Worm (Caenorhabditis elegans) whole organism, L4/young adult: ENCODE data around the gene C34E7.3.

Experiments
- dao-5 ChIP-seq: sonication (generic microtip); optimal IDR thresholded peaks from 2 replicates; lab custom pipeline; 2016; ENCODE audit warnings: missing genotype, missing genetic modification characterization, moderate library complexity, missing compliant biosample characterization
- him-1 ChIP-seq: sonication (generic microtip); optimal IDR thresholded peaks from 2 replicates; lab custom pipeline; 2016; ENCODE audit warnings: missing genotype, missing genetic modification reagents, missing genetic modification characterization, missing compliant biosample characterization

- no peak for TF ChIP-seq dao-5 (tag; lab: Kevin White, UChicago)
- TF ChIP-seq him-1 (tag; lab: Kevin White, UChicago) = no peak
Measured at ce11 chrX:12937521-12937920, 7.5 kb downstream of the C34E7.3 start.
